Fruit fly (Drosophila melanogaster) Kc167 (cell line): ENCODE data around the gene 5-HT7.

Experiments
- Myc ChIP-seq: fragments of >200 bp; optimal IDR thresholded peaks from 2 replicates; lab custom pipeline; 2017; ENCODE audit warnings: missing external identifiers
- Sin3A ChIP-seq: fragments of >200 bp; optimal IDR thresholded peaks from 2 replicates; lab custom pipeline; 2018; ENCODE audit warnings: missing external identifiers
- h ChIP-seq: fragments of >200 bp; optimal IDR thresholded peaks from 3 replicates; lab custom pipeline; 2018; ENCODE audit warnings: missing external identifiers
- insv ChIP-seq: fragments of >200 bp; optimal IDR thresholded peaks from 3 replicates; lab custom pipeline; 2018; ENCODE audit warnings: missing external identifiers
- psq ChIP-seq: fragments of >200 bp; optimal IDR thresholded peaks from 2 replicates; lab custom pipeline; 2017; ENCODE audit warnings: missing external identifiers
- ttk ChIP-seq: sonication (Bioruptor generic); optimal IDR thresholded peaks from 2 replicates; lab custom pipeline; 2017; ENCODE audit warnings: missing external identifiers

The 5-HT7 gene

dm6 chr3R:30937002-30937401, 79.7 kb downstream of the 5-HT7 start, which contains the start of gene CG15550:
CG15550 (minus strand) TSS chr3R:30937102.
- TF ChIP-seq insv (lab: Kevin White, UChicago) (no peak), psq (no peak), Myc (lab: Kevin White, UChicago) (no peak), h (lab: Kevin White, UChicago) (no peak), Sin3A (no peak), ttk (lab: Kevin White, UChicago) (no peak)

DNA sequence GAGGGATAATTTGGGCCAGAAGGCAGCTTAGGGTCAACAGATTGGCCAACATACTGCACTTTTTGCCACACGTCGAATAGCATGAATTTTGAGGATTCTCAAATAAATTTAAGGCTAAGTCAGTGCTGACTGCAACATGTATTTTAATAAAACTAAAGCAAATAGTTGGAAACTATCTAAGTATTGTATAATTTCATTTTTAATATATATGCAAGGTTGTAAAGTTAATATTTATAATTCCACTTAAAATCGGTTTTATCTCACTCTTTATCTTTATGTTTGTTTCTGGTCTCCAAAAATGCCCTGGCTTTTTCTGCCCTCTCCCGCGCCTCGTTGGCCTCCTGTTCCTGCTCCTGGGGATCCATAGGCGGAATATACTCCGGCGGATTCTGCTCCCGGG, 80.3 kb downstream of the 5-HT7 start, which contains the start of gene CG15549:
Gene CG15549, minus strand, starts transcription at position 101 of the 400 bp plus-strand sequence.
- TF ChIP-seq insv (lab: Kevin White, UChicago) (no peak), ttk (lab: Kevin White, UChicago) (no peak), Sin3A (no peak), h (lab: Kevin White, UChicago) (no peak), psq (no peak), Myc (lab: Kevin White, UChicago) (no peak)

DNA sequence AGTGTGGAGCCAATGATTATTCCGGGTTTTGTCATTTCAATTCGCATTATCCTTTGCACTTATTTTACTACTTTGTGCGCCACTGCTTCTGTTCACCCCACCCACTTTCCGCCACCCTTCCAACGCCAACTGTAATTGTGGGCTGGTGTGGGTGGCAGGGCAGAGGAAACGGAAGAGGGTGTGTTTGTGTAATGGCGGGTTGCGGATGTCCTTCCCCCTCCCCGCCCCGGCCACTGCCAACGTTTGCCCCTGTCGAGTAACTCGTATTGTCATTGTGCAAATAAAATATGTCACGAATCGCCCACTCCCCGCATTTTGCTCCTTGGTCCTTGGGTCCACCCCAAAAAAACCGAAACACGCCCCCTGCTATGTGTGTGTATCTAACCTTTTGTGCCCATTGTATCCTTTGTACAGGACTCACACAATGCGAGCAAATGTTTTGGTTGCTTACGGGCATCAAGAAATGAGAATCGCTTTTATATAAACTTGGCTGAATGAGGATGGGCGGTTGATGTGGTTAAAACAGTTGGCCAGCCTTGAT, 82.7 kb downstream of the 5-HT7 start:
- TF ChIP-seq Myc (lab: Kevin White, UChicago) (no peak), insv (lab: Kevin White, UChicago) (no peak), ttk (lab: Kevin White, UChicago) (no peak), h (lab: Kevin White, UChicago) (no peak), psq (no peak), Sin3A (no peak)

- TF ChIP-seq psq (no peak), Myc (lab: Kevin White, UChicago) (no peak), ttk (lab: Kevin White, UChicago) (no peak), h (lab: Kevin White, UChicago) (no peak)
Observed at dm6 chr3R:30932092-30932491, 84.6 kb downstream of the 5-HT7 start.

- TF ChIP-seq ttk (lab: Kevin White, UChicago) (no peak), h (lab: Kevin White, UChicago) (no peak), Myc (lab: Kevin White, UChicago) (no peak), psq (no peak), insv (lab: Kevin White, UChicago) (no peak), Sin3A (no peak)
Observed at dm6 chr3R:30928634-30929033, 88.0 kb downstream of the 5-HT7 start.

DNA sequence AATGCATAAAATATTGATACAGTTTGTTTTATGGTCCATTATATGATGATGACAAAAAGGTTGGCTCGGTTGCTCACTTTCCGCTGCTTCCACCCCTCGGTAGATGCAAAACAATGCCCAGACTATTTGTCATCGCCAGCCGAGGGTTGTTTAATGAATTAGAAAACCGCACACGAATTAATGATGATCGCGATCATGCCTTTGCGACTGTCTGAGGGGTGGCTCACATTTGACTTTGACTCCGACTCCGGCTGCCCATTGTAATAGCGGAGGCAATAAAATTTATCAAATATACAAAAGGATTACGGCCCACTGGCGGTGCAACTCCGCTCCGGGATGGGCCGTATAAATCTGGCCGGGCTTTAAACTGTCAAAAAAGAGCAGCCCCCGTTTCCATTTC, 90.6 kb downstream of the 5-HT7 start:
- no peak for TF ChIP-seq Sin3A
- TF ChIP-seq psq = no peak
- no peak for TF ChIP-seq insv (lab: Kevin White, UChicago)
- no peak for TF ChIP-seq ttk (lab: Kevin White, UChicago)
- TF ChIP-seq h (lab: Kevin White, UChicago) = no peak
- no peak for TF ChIP-seq Myc (lab: Kevin White, UChicago)

dm6 chr3R:30925436-30925835, 91.2 kb downstream of the 5-HT7 start:
- TF ChIP-seq Myc (lab: Kevin White, UChicago) = no peak
- no peak for TF ChIP-seq ttk (lab: Kevin White, UChicago)
- TF ChIP-seq Sin3A = no peak
- no peak for TF ChIP-seq insv (lab: Kevin White, UChicago)

dm6 chr3R:30923581-30923980, 93.1 kb downstream of the 5-HT7 start:
- TF ChIP-seq psq (no peak), h (lab: Kevin White, UChicago) (no peak), Myc (lab: Kevin White, UChicago) (no peak), ttk (lab: Kevin White, UChicago) (no peak), Sin3A (no peak), insv (lab: Kevin White, UChicago) (no peak)

DNA sequence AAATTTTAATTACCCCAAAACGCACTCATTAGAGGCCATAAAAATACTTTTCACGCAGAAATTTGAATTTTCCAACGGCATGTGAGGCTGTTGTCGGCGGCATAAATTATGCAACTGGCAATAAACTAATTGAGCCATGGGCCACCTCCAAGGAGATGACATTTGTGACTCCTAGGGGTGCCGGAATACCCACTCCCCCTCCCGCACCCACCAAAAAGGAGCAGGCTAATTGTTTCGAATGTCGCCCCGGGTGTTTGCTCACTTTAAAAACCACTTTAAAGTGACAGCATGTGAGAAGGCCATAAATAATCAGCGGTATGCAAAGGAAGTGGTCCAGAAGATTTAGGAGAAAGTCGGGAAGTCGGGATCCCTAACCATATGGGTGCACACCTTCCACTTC, 94.3 kb downstream of the 5-HT7 start:
- TF ChIP-seq Myc (lab: Kevin White, UChicago) = no peak
- TF ChIP-seq ttk (lab: Kevin White, UChicago) = no peak
- TF ChIP-seq psq = no peak
- TF ChIP-seq Sin3A = no peak
- no peak for TF ChIP-seq insv (lab: Kevin White, UChicago)
- no peak for TF ChIP-seq h (lab: Kevin White, UChicago)

- TF ChIP-seq psq (no peak), h (lab: Kevin White, UChicago) (no peak), Myc (lab: Kevin White, UChicago) (no peak), ttk (lab: Kevin White, UChicago) (no peak), Sin3A (no peak), insv (lab: Kevin White, UChicago) (no peak)
Observed at dm6 chr3R:30918872-30919271, 97.8 kb downstream of the 5-HT7 start.
